Worm (Caenorhabditis elegans) whole organism, L4 larva: Measurements from ENCODE around the gene ZK1055.4.

ENCODE experiments used
- F37D6.2 ChIP-seq: sonication (generic microtip); optimal IDR thresholded peaks from 2 replicates; lab custom pipeline; 2016; ENCODE audit warnings: mild to moderate bottlenecking, missing genetic modification characterization, missing compliant biosample characterization
- R02D3.7 ChIP-seq: fragments of 150-350 bp; sonication (generic microtip); optimal IDR thresholded peaks from 3 replicates; lab custom pipeline; 2014; ENCODE audit warnings: missing biosample characterization, missing genetic modification characterization
- T20F7.1 ChIP-seq: fragments of 200-800 bp; sonication (Bioruptor generic); optimal IDR thresholded peaks from 2 replicates; lab custom pipeline; 2018; ENCODE audit warnings: mild to moderate bottlenecking, missing genetic modification characterization, missing compliant biosample characterization
- Y105C5A.15 ChIP-seq: fragments of 200-800 bp; sonication (Bioruptor generic); IDR thresholded peaks from 2 replicates; pipeline ENCODE4 v1.3.6; 2022; ENCODE audit warnings: missing genetic modification characterization, missing compliant biosample characterization
- Y5F2A.4 ChIP-seq: fragments of 200-800 bp; sonication (Bioruptor generic); optimal IDR thresholded peaks from 2 replicates; lab custom pipeline; 2018; ENCODE audit warnings: mild to moderate bottlenecking, missing genetic modification characterization, missing compliant biosample characterization
- Y75B8A.6 ChIP-seq: fragments of 200-800 bp; sonication (Bioruptor generic); IDR thresholded peaks from 2 replicates; pipeline ENCODE4 v1.3.6; 2022; ENCODE audit warnings: missing genetic modification reagents, missing genetic modification characterization, missing compliant biosample characterization
- aha-1 ChIP-seq: fragments of 150-350 bp; peaks from one replicate; lab custom pipeline; 2014; ENCODE audit warnings: missing biosample characterization, missing genetic modification characterization
- arid-1 ChIP-seq: fragments of 200-800 bp; sonication (Bioruptor generic); conservative IDR thresholded peaks from 2 replicates; pipeline ENCODE4 v1.3.6; 2022; ENCODE audit warnings: missing genetic modification reagents, missing genetic modification characterization, missing compliant biosample characterization
- ceh-62 ChIP-seq: sonication (generic microtip); optimal IDR thresholded peaks from 2 replicates; lab custom pipeline; 2017; ENCODE audit warnings: missing biosample characterization, missing genetic modification characterization
- ceh-82 ChIP-seq: sonication (generic microtip); optimal IDR thresholded peaks from 2 replicates; lab custom pipeline; 2017; ENCODE audit warnings: missing biosample characterization, missing genetic modification characterization
- ces-1 ChIP-seq: fragments of 150-350 bp; sonication (generic microtip); optimal IDR thresholded peaks from 4 replicates; lab custom pipeline; 2014; ENCODE audit warnings: missing biosample characterization, missing genetic modification reagents, missing genetic modification characterization
- cey-2 ChIP-seq: sonication (generic microtip); optimal IDR thresholded peaks from 3 replicates; lab custom pipeline; 2017; ENCODE audit warnings: missing genetic modification characterization, mild to moderate bottlenecking, missing compliant biosample characterization, antibody characterized with exemption, borderline replicate concordance; ENCODE audit not compliant: insufficient read depth
- daf-16 ChIP-seq, 3 experiments: sonication (generic microtip); optimal IDR thresholded peaks; 2 replicates each; lab custom pipeline; 2016 to 2017; ENCODE audit warnings: missing genetic modification characterization in 3 of 3, missing genetic modification reagents in 3 of 3, mild to moderate bottlenecking in 2 of 3, missing compliant biosample characterization in 2 of 3, missing biosample characterization in 1 of 3, moderate library complexity in 1 of 3
- dmd-6 ChIP-seq: fragments of 200-800 bp; sonication (Bioruptor generic); IDR thresholded peaks from 2 replicates; pipeline ENCODE4 v1.3.6; 2022; ENCODE audit warnings: missing genetic modification reagents, missing genetic modification characterization, missing compliant biosample characterization
- dmd-8 ChIP-seq: fragments of 200-800 bp; sonication (Bioruptor generic); IDR thresholded peaks from 2 replicates; pipeline ENCODE4 v1.3.6; 2022; ENCODE audit warnings: missing genetic modification characterization, missing compliant biosample characterization
- dpl-1 ChIP-seq: fragments of 150-350 bp; optimal IDR thresholded peaks from 2 replicates; lab custom pipeline; 2014; ENCODE audit warnings: missing biosample characterization, missing genetic modification reagents, missing genetic modification characterization
- egl-27 ChIP-seq: sonication (generic microtip); optimal IDR thresholded peaks from 3 replicates; lab custom pipeline; 2017; ENCODE audit warnings: missing biosample characterization, missing genetic modification reagents, missing genetic modification characterization
- egl-43 ChIP-seq: fragments of 200-800 bp; sonication (Bioruptor generic); IDR thresholded peaks from 2 replicates; pipeline ENCODE4 v1.3.6; 2022; ENCODE audit warnings: missing genetic modification reagents, missing genetic modification characterization, missing compliant biosample characterization
- hlh-11 ChIP-seq: fragments of 200-800 bp; sonication (Bioruptor generic); optimal IDR thresholded peaks from 2 replicates; lab custom pipeline; 2018; ENCODE audit warnings: mild to moderate bottlenecking, missing genetic modification characterization, missing compliant biosample characterization
- hlh-30 ChIP-seq: sonication (generic microtip); optimal IDR thresholded peaks from 2 replicates; lab custom pipeline; 2017; ENCODE audit warnings: antibody characterized with exemption, mild to moderate bottlenecking, missing genetic modification characterization, missing compliant biosample characterization; ENCODE audit not compliant: insufficient read depth
- hmg-1.1 ChIP-seq: fragments of 200-800 bp; sonication (Bioruptor generic); IDR thresholded peaks from 2 replicates; pipeline ENCODE4 v1.3.6; 2022; ENCODE audit warnings: missing genetic modification reagents, missing genetic modification characterization, missing compliant biosample characterization
- lin-1 ChIP-seq: fragments of 200-800 bp; sonication (Bioruptor generic); IDR thresholded peaks from 2 replicates; pipeline ENCODE4 v1.3.6; 2022; ENCODE audit warnings: missing genetic modification reagents, missing genetic modification characterization, missing compliant biosample characterization
- lin-15B ChIP-seq: fragments of 150-350 bp; sonication (generic microtip); optimal IDR thresholded peaks from 3 replicates; lab custom pipeline; 2014; ENCODE audit warnings: missing biosample characterization, missing genetic modification characterization
- lin-38 ChIP-seq: fragments of 200-800 bp; sonication (Bioruptor generic); IDR thresholded peaks from 2 replicates; pipeline ENCODE4 v1.3.6; 2022; ENCODE audit warnings: missing genetic modification reagents, missing genetic modification characterization, missing compliant biosample characterization
- lin-39 ChIP-seq: fragments of 150-350 bp; optimal IDR thresholded peaks from 2 replicates; lab custom pipeline; 2014; ENCODE audit warnings: missing biosample characterization, missing genetic modification reagents, missing genetic modification characterization
- mes-2 ChIP-seq: sonication (generic microtip); optimal IDR thresholded peaks from 2 replicates; lab custom pipeline; 2016; ENCODE audit warnings: missing genotype, mild to moderate bottlenecking, missing genetic modification characterization, missing compliant biosample characterization; ENCODE audit not compliant: poor library complexity, severe bottlenecking
- mxl-3 ChIP-seq: fragments of 200-800 bp; sonication (Bioruptor generic); optimal IDR thresholded peaks from 2 replicates; lab custom pipeline; 2018; ENCODE audit warnings: mild to moderate bottlenecking, missing genetic modification characterization, missing compliant biosample characterization
- nhr-10 ChIP-seq: fragments of 150-350 bp; optimal IDR thresholded peaks from 2 replicates; lab custom pipeline; 2014; ENCODE audit warnings: missing biosample characterization, missing genetic modification characterization
- nhr-102 ChIP-seq: sonication (generic microtip); optimal IDR thresholded peaks from 2 replicates; lab custom pipeline; 2016; ENCODE audit warnings: mild to moderate bottlenecking, missing genetic modification characterization, moderate library complexity, missing compliant biosample characterization
- nhr-25 ChIP-seq: sonication (generic microtip); optimal IDR thresholded peaks from 2 replicates; lab custom pipeline; 2017; ENCODE audit warnings: missing genetic modification characterization, mild to moderate bottlenecking, missing compliant biosample characterization, antibody characterized with exemption, moderate library complexity, borderline replicate concordance; ENCODE audit not compliant: insufficient read depth
- nhr-28 ChIP-seq: fragments of 150-350 bp; optimal IDR thresholded peaks from 2 replicates; lab custom pipeline; 2014; ENCODE audit warnings: missing biosample characterization, missing genetic modification characterization
- nhr-76 ChIP-seq: fragments of 150-350 bp; optimal IDR thresholded peaks from 2 replicates; lab custom pipeline; 2014; ENCODE audit warnings: missing biosample characterization, missing genetic modification characterization
- pha-4 ChIP-seq, 2 experiments: fragments of 150-350 bp in 1 of 2; fragments of 200-800 bp in 1 of 2; sonication (Bioruptor generic) in 1 of 2; IDR thresholded peaks in 1 of 2; optimal IDR thresholded peaks in 1 of 2; 2 replicates each; pipeline versions ENCODE4 v1.3.6 to Lab custom; 2014 to 2022; ENCODE audit warnings: missing genetic modification characterization in 2 of 2, missing genetic modification reagents in 2 of 2, missing biosample characterization in 1 of 2, missing compliant biosample characterization in 1 of 2
- pqm-1 ChIP-seq: sonication (generic microtip); optimal IDR thresholded peaks from 2 replicates; lab custom pipeline; 2017; ENCODE audit warnings: missing biosample characterization, missing genetic modification characterization
- sdz-12 ChIP-seq: fragments of 200-800 bp; sonication (Bioruptor generic); optimal IDR thresholded peaks from 2 replicates; lab custom pipeline; 2018; ENCODE audit warnings: mild to moderate bottlenecking, missing genetic modification characterization, missing compliant biosample characterization
- skn-1 ChIP-seq: fragments of 150-350 bp; optimal IDR thresholded peaks from 2 replicates; lab custom pipeline; 2014; ENCODE audit warnings: missing biosample characterization, missing genetic modification characterization
- snpc-1.2 ChIP-seq: fragments of 200-800 bp; sonication (Bioruptor generic); IDR thresholded peaks from 2 replicates; pipeline ENCODE4 v1.3.6; 2022; ENCODE audit warnings: missing genetic modification reagents, missing genetic modification characterization, missing compliant biosample characterization
- snpc-4 ChIP-seq: fragments of 150-350 bp; optimal IDR thresholded peaks from 2 replicates; lab custom pipeline; 2014; ENCODE audit warnings: missing biosample characterization, missing genetic modification characterization
- tra-1 ChIP-seq: fragments of 200-800 bp; sonication (Bioruptor generic); IDR thresholded peaks from 2 replicates; pipeline ENCODE4 v1.3.6; 2022; ENCODE audit warnings: missing genetic modification reagents, missing genetic modification characterization, missing compliant biosample characterization
- unc-130 ChIP-seq: sonication (generic microtip); optimal IDR thresholded peaks from 2 replicates; lab custom pipeline; 2016; ENCODE audit warnings: missing genetic modification reagents, missing genetic modification characterization, missing compliant biosample characterization
- unc-62 ChIP-seq, 3 experiments: fragments of 150-350 bp in 1 of 3; sonication (generic microtip); optimal IDR thresholded peaks in 2 of 3; peaks in 1 of 3; 1 replicate in 1 of 3; 2 replicates in 2 of 3; lab custom pipeline; 2014 to 2017; ENCODE audit warnings: missing biosample characterization in 3 of 3, missing genetic modification characterization in 3 of 3, missing genetic modification reagents in 3 of 3, missing genotype in 1 of 3
- zfp-2 ChIP-seq: sonication (generic microtip); optimal IDR thresholded peaks from 2 replicates; lab custom pipeline; 2016; ENCODE audit warnings: mild to moderate bottlenecking, missing genetic modification characterization, missing compliant biosample characterization
- zip-2 ChIP-seq: fragments of 150-350 bp; optimal IDR thresholded peaks from 2 replicates; lab custom pipeline; 2014; ENCODE audit warnings: missing biosample characterization, missing genetic modification characterization

The ZK1055.4 gene

DNA sequence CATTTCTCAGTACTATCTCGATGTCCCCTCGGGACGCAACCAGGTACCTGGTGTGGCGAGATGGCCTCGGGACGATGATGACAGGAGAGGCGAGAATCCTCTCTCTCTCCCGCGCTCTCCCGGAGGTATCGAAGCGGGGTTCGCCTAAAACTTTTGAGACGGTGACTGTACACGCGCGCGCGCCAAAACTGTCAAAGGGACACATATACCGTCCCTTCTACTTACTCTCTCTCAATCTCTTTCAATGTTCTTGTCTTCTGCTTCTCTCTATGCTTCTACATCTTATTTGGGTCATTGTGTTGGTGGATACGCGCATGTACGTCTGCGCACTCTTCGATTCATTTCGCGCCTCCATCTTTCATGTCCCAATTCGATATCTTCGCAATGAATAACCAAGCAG is 40.0 kb upstream of the ZK1055.4 start (continued):
- TF ChIP-seq hlh-11 (peak; percentile 46), aha-1 (tag; lab: Kevin White, UChicago) (peak; percentile 72), ceh-82 (no peak), zfp-2 (tag; lab: Kevin White, UChicago) (no peak), zip-2 (tag; lab: Kevin White, UChicago) (no peak), lin-38 (GFP tag; lab: Robert Waterston, UW) (no peak), unc-130 (GFP tag; lab: Kevin White, UChicago) (no peak), tra-1 (GFP tag; lab: Robert Waterston, UW) (no peak), Y5F2A.4 (no peak), unc-62 (GFP tag; optimal IDR thresholded peaks at IDR 0.05 in 1 of 2; lab: Kevin White, UChicago) (peak in 1 of 2 experiments; percentile 97), unc-62 (tag; optimal IDR thresholded peaks at IDR 0.05; lab: Kevin White, UChicago) (no peak)

DNA sequence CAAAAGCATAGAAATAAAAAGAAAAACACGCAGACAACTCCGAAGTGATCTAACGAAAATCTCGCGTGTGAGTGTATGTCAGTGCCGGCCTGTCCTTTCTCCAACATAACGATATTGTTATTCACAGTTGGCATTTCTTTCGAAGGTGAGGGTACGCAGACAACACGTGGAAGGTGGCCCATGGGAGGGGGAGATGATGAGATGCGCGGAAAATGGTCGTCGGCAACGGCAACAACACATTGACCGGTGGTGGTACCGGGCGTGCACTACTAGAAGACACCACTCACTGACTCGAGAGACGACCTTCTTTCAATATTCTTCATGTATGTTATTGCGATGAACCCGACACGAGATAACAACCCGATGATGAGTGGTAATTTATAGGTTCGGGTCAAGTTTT is 36.9 kb upstream of the ZK1055.4 start:
- peak; percentile 51 for TF ChIP-seq hlh-30 (tag; lab: Kevin White, UChicago)
- TF ChIP-seq nhr-25, result peak; percentile 33
- TF ChIP-seq mxl-3 (GFP tag; lab: Kevin White, UChicago), result peak; percentile 57
- no peak for TF ChIP-seq cey-2
- no peak for TF ChIP-seq hmg-1.1
- TF ChIP-seq unc-62 (GFP tag; optimal IDR thresholded peaks at IDR 0.05 in 1 of 2; lab: Kevin White, UChicago), result peak in 1 of 2 experiments; percentile 78
- no peak for TF ChIP-seq unc-62 (tag; optimal IDR thresholded peaks at IDR 0.05; lab: Kevin White, UChicago)

DNA sequence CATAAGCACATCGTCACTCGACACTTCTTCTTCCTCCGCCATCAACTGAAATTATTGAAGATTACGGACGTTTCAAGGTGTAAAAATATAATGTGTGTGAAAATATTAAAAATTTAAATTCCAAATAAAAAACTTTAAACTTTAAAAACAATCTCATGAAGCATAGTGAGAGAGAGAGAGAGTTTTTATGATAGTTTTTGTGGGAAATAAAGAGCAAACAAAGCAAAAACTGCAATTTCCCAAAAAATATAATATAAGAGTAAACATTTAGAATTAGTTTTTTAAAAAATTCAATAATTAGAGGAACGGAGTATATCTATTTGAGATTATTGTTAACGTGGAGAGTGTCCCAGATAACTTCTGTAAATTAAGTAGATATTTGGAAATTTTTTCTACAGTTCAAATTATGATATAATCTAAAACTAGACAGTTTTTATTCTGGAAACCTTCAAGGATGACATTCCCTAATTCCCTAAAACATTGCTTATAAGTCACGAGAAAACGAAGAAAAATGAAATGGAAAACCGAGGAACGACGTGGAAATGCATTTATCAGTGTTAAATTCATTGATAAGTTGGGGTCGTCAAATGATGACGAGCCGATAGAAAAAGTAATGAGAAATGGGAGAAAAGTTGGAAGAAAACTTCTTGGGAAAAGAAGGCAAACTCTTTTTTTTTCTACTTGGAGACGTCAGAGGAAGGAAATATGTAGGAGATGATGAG is 35.3 kb upstream of the ZK1055.4 start, which contains the start of gene dre-1:
dre-1 (minus strand) TSS at position 51 of the 722 bp plus-strand sequence.
- TF ChIP-seq arid-1 (no peak), egl-43 (no peak), dpl-1 (no peak), R02D3.7 (tag; lab: Kevin White, UChicago) (no peak), snpc-4 (tag; lab: Kevin White, UChicago) (no peak), lin-1 (no peak), dmd-6 (GFP tag; lab: Robert Waterston, UW) (0 out of 2 replicates have a peak, but pooled peaks have one; percentile 18), nhr-10 (tag; lab: Kevin White, UChicago) (no peak), skn-1 (no peak), nhr-76 (tag; lab: Kevin White, UChicago) (no peak), snpc-1.2 (GFP tag; lab: Robert Waterston, UW) (no peak), nhr-28 (tag; lab: Kevin White, UChicago) (peak; percentile 45), tra-1 (GFP tag; lab: Robert Waterston, UW) (no peak), unc-130 (GFP tag; lab: Kevin White, UChicago) (no peak), ces-1 (GFP tag; lab: Kevin White, UChicago) (no peak), nhr-25 (no peak), F37D6.2 (no peak), pqm-1 (peak; percentile 37), Y105C5A.15 (GFP tag; lab: Robert Waterston, UW) (no peak), hlh-11 (peak; percentile 14), lin-15B (tag; lab: Kevin White, UChicago) (no peak), Y5F2A.4 (no peak), pha-4 (GFP tag; IDR thresholded peaks at IDR 0.05; lab: Robert Waterston, UW) (no peak), pha-4 (tag; optimal IDR thresholded peaks at IDR 0.05; lab: Kevin White, UChicago) (no peak), daf-16 (GFP tag; optimal IDR thresholded peaks at IDR 0.05; lab: Kevin White, UChicago) (no peak), daf-16 (tag; optimal IDR thresholded peaks at IDR 0.05; lab: Kevin White, UChicago) (peak; percentile 26), mes-2 (no peak), egl-27 (no peak), nhr-102 (tag; lab: Kevin White, UChicago) (no peak), ceh-62 (tag; lab: Kevin White, UChicago) (no peak), T20F7.1 (GFP tag; lab: Kevin White, UChicago) (no peak), dmd-8 (GFP tag; lab: Robert Waterston, UW) (no peak), Y75B8A.6 (GFP tag; lab: Robert Waterston, UW) (no peak), zip-2 (tag; lab: Kevin White, UChicago) (no peak), lin-39 (tag; lab: Kevin White, UChicago) (no peak), sdz-12 (no peak), hlh-30 (tag; lab: Kevin White, UChicago) (peak; percentile 11)
